Fruit fly (Drosophila melanogaster): Measurements from ENCODE around the gene CG34164.
A peak's percentile ranks its signal among the peaks of the same experiment; 100 is the strongest.

CG34164 gene

dm6 chr2L:12010877-12011666, 45.1 kb upstream of the CG34164 start (continued):
- TF ChIP-seq jumu (GFP tag; optimal IDR thresholded peaks at IDR 0.05) (peak; percentile 47), CG7556 (GFP tag; optimal IDR thresholded peaks at IDR 0.05) (peak; percentile 95), nerfin-1 (tag; optimal IDR thresholded peaks at IDR 0.05) (peak; percentile 42), Fer3 (tag; optimal IDR thresholded peaks at IDR 0.05) (peak; percentile 94), Pdp1 (GFP tag; optimal IDR thresholded peaks at IDR 0.05) (peak; percentile 48 to 77), Gug (GFP tag; IDR thresholded peaks at IDR 0.05) (peak; percentile 84), Myb (GFP tag; optimal IDR thresholded peaks at IDR 0.05) (peak; percentile 20), CG9609 (GFP tag; optimal IDR thresholded peaks at IDR 0.05) (peak; percentile 62), CG9876 (GFP tag; optimal IDR thresholded peaks at IDR 0.05) (no peak), HLHmδ (GFP tag; optimal IDR thresholded peaks at IDR 0.05) (peak; percentile 61), zfh2 (GFP tag; optimal IDR thresholded peaks at IDR 0.05) (peak; percentile 81), crc (GFP tag; optimal IDR thresholded peaks at IDR 0.05) (peak; percentile 70), CG6654 (GFP tag; optimal IDR thresholded peaks at IDR 0.05) (peak; percentile 70), schlank (tag; optimal IDR thresholded peaks at IDR 0.05) (peak; percentile 89), zfh1 (GFP tag; IDR thresholded peaks at IDR 0.05) (no peak), bab2 (GFP tag; optimal IDR thresholded peaks at IDR 0.05) (peak; percentile 70), trh (GFP tag; optimal IDR thresholded peaks at IDR 0.05) (peak; percentile 85), stc (GFP tag; IDR thresholded peaks at IDR 0.05) (no peak), org-1 (GFP tag; optimal IDR thresholded peaks at IDR 0.05) (peak; percentile 92), dm (GFP tag; optimal IDR thresholded peaks at IDR 0.05) (peak; percentile 45), CG13775 (GFP tag; optimal IDR thresholded peaks at IDR 0.05) (peak; percentile 87), Doc3 (GFP tag; IDR thresholded peaks at IDR 0.05; ENCODE audit: partially characterized antibody) (no peak), CG15696 (tag; optimal IDR thresholded peaks at IDR 0.05) (peak; percentile 94), Deaf1 (tag; optimal IDR thresholded peaks at IDR 0.05) (peak; percentile 61), CHES-1-like (GFP tag; optimal IDR thresholded peaks at IDR 0.05) (peak; percentile 33), croc (GFP tag; conservative IDR thresholded peaks at IDR 0.05) (peak; percentile 89), so (GFP tag; IDR thresholded peaks at IDR 0.05) (no peak), eve (GFP tag; optimal IDR thresholded peaks at IDR 0.05) (no peak), Hr39 (optimal IDR thresholded peaks at IDR 0.05) (no peak), CG10267 (tag; optimal IDR thresholded peaks at IDR 0.05) (peak; percentile 85), abd-A (tag; optimal IDR thresholded peaks at IDR 0.05) (peak; percentile 100), Doc2 (GFP tag; IDR thresholded peaks at IDR 0.05) (no peak), repo (GFP tag; optimal IDR thresholded peaks at IDR 0.05) (peak; percentile 4), CG18476 (GFP tag; optimal IDR thresholded peaks at IDR 0.05) (peak; percentile 87), CG5953 (GFP tag; IDR thresholded peaks at IDR 0.05) (no peak), MTF-1 (GFP tag; optimal IDR thresholded peaks at IDR 0.05; ENCODE audit: borderline replicate concordance) (peak; percentile 52), Blimp-1 (GFP tag; optimal IDR thresholded peaks at IDR 0.05) (peak; percentile 64), fu2 (GFP tag; optimal IDR thresholded peaks at IDR 0.05) (peak; percentile 75), Sry-β (GFP tag; optimal IDR thresholded peaks at IDR 0.05) (no peak), CG10209 (GFP tag; optimal IDR thresholded peaks at IDR 0.05) (peak; percentile 91), D19B (GFP tag; optimal IDR thresholded peaks at IDR 0.05) (peak; percentile 67), CG7271 (tag; optimal IDR thresholded peaks at IDR 0.05) (peak; percentile 28), HHEX (GFP tag; optimal IDR thresholded peaks at IDR 0.05) (peak; percentile 89), Usf (GFP tag; optimal IDR thresholded peaks at IDR 0.05) (peak; percentile 87), Dip3 (GFP tag; optimal IDR thresholded peaks at IDR 0.05) (peak; percentile 78), CG5180 (GFP tag; optimal IDR thresholded peaks at IDR 0.05) (peak; percentile 84), CG30431 (GFP tag; optimal IDR thresholded peaks at IDR 0.05) (peak; percentile 88), CG30403 (GFP tag; optimal IDR thresholded peaks at IDR 0.05) (peak; percentile 94), ab (GFP tag; optimal IDR thresholded peaks at IDR 0.05) (peak; percentile 37)
